Fruit fly (Drosophila melanogaster) whole organism, embryonic: Measurements from ENCODE around the gene Nrx-IV.

ENCODE experiments used
- BtbVII ChIP-seq: fragments of 200-800 bp; sonication (Bioruptor generic); optimal IDR thresholded peaks from 3 replicates; lab custom pipeline; 2017; ENCODE audit warnings: missing biosample characterization, mild to moderate bottlenecking, missing genetic modification characterization
- C15 ChIP-seq: fragments of 200-800 bp; sonication (Bioruptor generic); IDR thresholded peaks from 3 replicates; pipeline ENCODE4 v1.3.6; 2022; ENCODE audit warnings: missing biosample characterization, missing genetic modification characterization
- CG10366 ChIP-seq: fragments of 200-800 bp; sonication (Bioruptor generic); IDR thresholded peaks from 2 replicates; pipeline ENCODE4 v1.3.6; 2022; ENCODE audit warnings: missing biosample characterization, missing genetic modification characterization
- CG12659 ChIP-seq: fragments of 200-800 bp; sonication (Bioruptor generic); optimal IDR thresholded peaks from 3 replicates; lab custom pipeline; 2017; ENCODE audit warnings: mild to moderate bottlenecking, missing biosample characterization, missing genetic modification reagents, missing genetic modification characterization
- CG13424 ChIP-seq: fragments of 200-800 bp; sonication (Bioruptor generic); optimal IDR thresholded peaks from 2 replicates; lab custom pipeline; 2019; ENCODE audit warnings: missing biosample characterization, mild to moderate bottlenecking, missing genetic modification characterization, moderate library complexity
- CG14050 ChIP-seq: fragments of 200-800 bp; sonication (Bioruptor generic); IDR thresholded peaks from 3 replicates; pipeline ENCODE4 v1.3.6; 2022; ENCODE audit warnings: missing biosample characterization, missing genetic modification characterization
- CG14667 ChIP-seq: fragments of 200-800 bp; sonication (Bioruptor generic); IDR thresholded peaks from 2 replicates; pipeline ENCODE4 v1.3.6; 2022; ENCODE audit warnings: missing biosample characterization, missing genetic modification characterization
- CG15269 ChIP-seq: fragments of 200-800 bp; sonication (Bioruptor generic); optimal IDR thresholded peaks from 2 replicates; lab custom pipeline; 2018; ENCODE audit warnings: missing biosample characterization, mild to moderate bottlenecking, missing genetic modification characterization, moderate library complexity
- CG1602 ChIP-seq: fragments of 200-800 bp; sonication (Bioruptor generic); optimal IDR thresholded peaks from 3 replicates; lab custom pipeline; 2016; ENCODE audit warnings: missing biosample characterization, missing genetic modification characterization
- CG18599 ChIP-seq: fragments of 200-800 bp; sonication (Bioruptor generic); optimal IDR thresholded peaks from 3 replicates; lab custom pipeline; 2017; ENCODE audit warnings: missing biosample characterization, missing genetic modification characterization, mild to moderate bottlenecking, moderate library complexity, missing genetic modification reagents
- CG2712 ChIP-seq: fragments of 200-800 bp; optimal IDR thresholded peaks from 3 replicates; lab custom pipeline; 2019; ENCODE audit warnings: missing biosample characterization, mild to moderate bottlenecking, missing genetic modification characterization, moderate library complexity
- CG31441 ChIP-seq: fragments of 200-800 bp; sonication (Bioruptor generic); IDR thresholded peaks from 2 replicates; pipeline ENCODE4 v1.3.6; 2022; ENCODE audit warnings: missing biosample characterization, missing genetic modification characterization
- CG34422 ChIP-seq: fragments of 200-800 bp; sonication (Bioruptor generic); IDR thresholded peaks from 3 replicates; pipeline ENCODE4 v1.3.6; 2022; ENCODE audit warnings: missing biosample characterization, missing genetic modification characterization
- CG4820 ChIP-seq: fragments of 200-800 bp; sonication (Bioruptor generic); optimal IDR thresholded peaks from 3 replicates; lab custom pipeline; 2016; ENCODE audit warnings: missing biosample characterization, missing genetic modification characterization
- CG7963 ChIP-seq: fragments of 200-800 bp; sonication (Bioruptor generic); IDR thresholded peaks from 3 replicates; pipeline ENCODE4 v1.3.6; 2022; ENCODE audit warnings: missing biosample characterization, missing genetic modification characterization; ENCODE audit not compliant: partially characterized antibody
- CG8359 ChIP-seq: fragments of 200-800 bp; sonication (Bioruptor generic); optimal IDR thresholded peaks from 2 replicates; lab custom pipeline; 2017; ENCODE audit warnings: missing biosample characterization, mild to moderate bottlenecking, missing genetic modification characterization, borderline replicate concordance
- CG8944 ChIP-seq: fragments of 200-800 bp; sonication (Bioruptor generic); optimal IDR thresholded peaks from 3 replicates; lab custom pipeline; 2016; ENCODE audit warnings: missing biosample characterization, missing genetic modification characterization
- CG9876 ChIP-seq: fragments of 200-800 bp; sonication (Bioruptor generic); optimal IDR thresholded peaks from 2 replicates; lab custom pipeline; 2016; ENCODE audit warnings: missing biosample characterization, missing genetic modification characterization
- D ChIP-seq, 2 experiments: fragments of 200-800 bp in 1 of 2; fragments of >200 bp in 1 of 2; sonication (Bioruptor generic) in 1 of 2; optimal IDR thresholded peaks; 2 replicates in 1 of 2; 3 replicates in 1 of 2; lab custom pipeline; 2017; ENCODE audit warnings: mild to moderate bottlenecking in 1 of 2, missing biosample characterization in 1 of 2, missing genetic modification characterization in 1 of 2, missing genetic modification reagents in 1 of 2
- Dip2 ChIP-seq: fragments of 200-800 bp; sonication (Bioruptor generic); IDR thresholded peaks from 2 replicates; pipeline ENCODE4 v1.3.6; 2022; ENCODE audit warnings: missing biosample characterization, missing genetic modification characterization
- Dip3 ChIP-seq: fragments of 200-800 bp; sonication (Bioruptor generic); optimal IDR thresholded peaks from 3 replicates; lab custom pipeline; 2016; ENCODE audit warnings: missing biosample characterization, missing genetic modification characterization
- Doc3 ChIP-seq: fragments of 200-800 bp; sonication (Bioruptor generic); IDR thresholded peaks from 3 replicates; pipeline ENCODE4 v1.3.6; 2022; ENCODE audit warnings: missing biosample characterization, missing genetic modification characterization; ENCODE audit not compliant: partially characterized antibody
- Dp ChIP-seq: fragments of 200-800 bp; sonication (Bioruptor generic); optimal IDR thresholded peaks from 2 replicates; lab custom pipeline; 2018; ENCODE audit warnings: missing biosample characterization, mild to moderate bottlenecking, missing genetic modification characterization, moderate library complexity
- Drgx ChIP-seq: fragments of 200-800 bp; sonication (Bioruptor generic); IDR thresholded peaks from 2 replicates; pipeline ENCODE4 v1.3.6; 2022; ENCODE audit warnings: missing biosample characterization, missing genetic modification characterization
- Gug ChIP-seq: fragments of 200-800 bp; sonication (Bioruptor generic); IDR thresholded peaks from 4 replicates; pipeline ENCODE4 v1.3.6; 2022; ENCODE audit warnings: missing biosample characterization, missing genetic modification characterization
- Hr51 ChIP-seq, 2 experiments: fragments of 200-800 bp; sonication (Bioruptor generic); optimal IDR thresholded peaks; 2 replicates in 1 of 2; 3 replicates in 1 of 2; lab custom pipeline; 2016 to 2018; ENCODE audit warnings: missing biosample characterization in 2 of 2, missing genetic modification characterization in 2 of 2, mild to moderate bottlenecking in 1 of 2, moderate library complexity in 1 of 2
- Hsf ChIP-seq: fragments of 200-800 bp; sonication (Bioruptor generic); optimal IDR thresholded peaks from 3 replicates; lab custom pipeline; 2016; ENCODE audit warnings: missing biosample characterization, missing genetic modification characterization
- NfI ChIP-seq: fragments of 200-800 bp; sonication (Bioruptor generic); optimal IDR thresholded peaks from 3 replicates; lab custom pipeline; 2018; ENCODE audit warnings: missing biosample characterization, mild to moderate bottlenecking, missing genetic modification characterization, moderate library complexity
- Taf1 ChIP-seq: fragments of 200-800 bp; sonication (Bioruptor generic); IDR thresholded peaks from 2 replicates; pipeline ENCODE4 v1.3.6; 2022; ENCODE audit warnings: missing biosample characterization, missing genetic modification characterization
- Xrp1 ChIP-seq: fragments of 200-800 bp; sonication (Bioruptor generic); IDR thresholded peaks from 2 replicates; pipeline ENCODE4 v1.3.6; 2022; ENCODE audit warnings: missing biosample characterization, missing genetic modification characterization
- abd-A ChIP-seq: fragments of 200-800 bp; sonication (Bioruptor generic); optimal IDR thresholded peaks from 3 replicates; lab custom pipeline; 2019; ENCODE audit warnings: missing biosample characterization, mild to moderate bottlenecking, missing genetic modification characterization, moderate library complexity
- al ChIP-seq: fragments of 200-800 bp; sonication (Bioruptor generic); IDR thresholded peaks from 2 replicates; pipeline ENCODE4 v1.3.6; 2022; ENCODE audit warnings: missing biosample characterization, missing genetic modification characterization
- az2 ChIP-seq: fragments of 200-800 bp; sonication (Bioruptor generic); optimal IDR thresholded peaks from 3 replicates; lab custom pipeline; 2016; ENCODE audit warnings: missing biosample characterization, missing genetic modification characterization
- br ChIP-seq: fragments of >200 bp; optimal IDR thresholded peaks from 2 replicates; lab custom pipeline; 2017
- cad ChIP-seq: fragments of >200 bp; optimal IDR thresholded peaks from 2 replicates; lab custom pipeline; 2017; ENCODE audit warnings: missing biosample characterization, missing genetic modification characterization
- corto ChIP-seq: fragments of 200-800 bp; sonication (Bioruptor generic); optimal IDR thresholded peaks from 2 replicates; lab custom pipeline; 2016; ENCODE audit warnings: missing biosample characterization, mild to moderate bottlenecking, missing genetic modification characterization, moderate library complexity
- dmrt99B ChIP-seq: fragments of 200-800 bp; sonication (Bioruptor generic); optimal IDR thresholded peaks from 2 replicates; lab custom pipeline; 2018; ENCODE audit warnings: missing biosample characterization, mild to moderate bottlenecking, missing genetic modification characterization, moderate library complexity
- gem ChIP-seq: fragments of 200-800 bp; sonication (Bioruptor generic); optimal IDR thresholded peaks from 2 replicates; lab custom pipeline; 2019; ENCODE audit warnings: missing biosample characterization, mild to moderate bottlenecking, missing genetic modification characterization, moderate library complexity
- grau ChIP-seq: fragments of 200-800 bp; optimal IDR thresholded peaks from 3 replicates; lab custom pipeline; 2019; ENCODE audit warnings: missing biosample characterization, mild to moderate bottlenecking, missing genetic modification characterization, moderate library complexity
- gsb-n ChIP-seq: fragments of 200-800 bp; sonication (Bioruptor generic); optimal IDR thresholded peaks from 3 replicates; lab custom pipeline; 2018; ENCODE audit warnings: missing biosample characterization, mild to moderate bottlenecking, missing genetic modification characterization
- hbn ChIP-seq: fragments of 200-800 bp; sonication (Bioruptor generic); IDR thresholded peaks from 2 replicates; pipeline ENCODE4 v1.3.6; 2022; ENCODE audit warnings: missing biosample characterization, missing genetic modification characterization; ENCODE audit not compliant: partially characterized antibody
- knrl ChIP-seq: fragments of 200-800 bp; sonication (Bioruptor generic); IDR thresholded peaks from 3 replicates; pipeline ENCODE4 v1.3.6; 2022; ENCODE audit warnings: missing biosample characterization, missing genetic modification characterization; ENCODE audit not compliant: partially characterized antibody
- nmo ChIP-seq: fragments of 200-800 bp; sonication (Bioruptor generic); optimal IDR thresholded peaks from 2 replicates; lab custom pipeline; 2018; ENCODE audit warnings: missing biosample characterization, mild to moderate bottlenecking, missing genetic modification characterization, moderate library complexity
- nom ChIP-seq: fragments of 200-800 bp; sonication (Bioruptor generic); optimal IDR thresholded peaks from 2 replicates; lab custom pipeline; 2017; ENCODE audit warnings: missing biosample characterization, missing genetic modification characterization, mild to moderate bottlenecking, moderate library complexity, missing genetic modification reagents
- onecut ChIP-seq: fragments of 200-800 bp; sonication (Bioruptor generic); IDR thresholded peaks from 2 replicates; pipeline ENCODE4 v1.3.6; 2022; ENCODE audit warnings: missing biosample characterization, missing genetic modification characterization
- peb ChIP-seq: fragments of 200-800 bp; sonication (Bioruptor generic); IDR thresholded peaks from 2 replicates; pipeline ENCODE4 v1.3.6; 2022; ENCODE audit warnings: missing biosample characterization, missing genetic modification characterization
- seq ChIP-seq: fragments of 200-800 bp; sonication (Bioruptor generic); IDR thresholded peaks from 2 replicates; pipeline ENCODE4 v1.3.6; 2022; ENCODE audit warnings: missing biosample characterization, missing genetic modification characterization
- vvl ChIP-seq: fragments of 200-800 bp; sonication (Bioruptor generic); IDR thresholded peaks from 2 replicates; pipeline ENCODE4 v1.3.6; 2022; ENCODE audit warnings: missing biosample characterization, missing genetic modification characterization

The Nrx-IV gene

dm6 chr3L:12131918-12132317 is 14.4 kb upstream of the Nrx-IV start, which contains the start of gene DEF8 (continued):
- TF ChIP-seq CG1602 (GFP tag; lab: Kevin White, UChicago) = peak; percentile 84
- peak; percentile 81 for TF ChIP-seq Drgx
- TF ChIP-seq seq (GFP tag; lab: Robert Waterston, UW) = peak; percentile 69
- peak; percentile 60 for TF ChIP-seq CG8359 (GFP tag; lab: Kevin White, UChicago)
- peak; percentile 90 for TF ChIP-seq grau
- TF ChIP-seq Dip2 (GFP tag; lab: Robert Waterston, UW) = no peak
- no peak for TF ChIP-seq cad (GFP tag; lab: Kevin White, UChicago)
- TF ChIP-seq gsb-n (tag; lab: Kevin White, UChicago) = peak; percentile 85
- peak; percentile 79 for TF ChIP-seq az2 (GFP tag; lab: Kevin White, UChicago)

DNA sequence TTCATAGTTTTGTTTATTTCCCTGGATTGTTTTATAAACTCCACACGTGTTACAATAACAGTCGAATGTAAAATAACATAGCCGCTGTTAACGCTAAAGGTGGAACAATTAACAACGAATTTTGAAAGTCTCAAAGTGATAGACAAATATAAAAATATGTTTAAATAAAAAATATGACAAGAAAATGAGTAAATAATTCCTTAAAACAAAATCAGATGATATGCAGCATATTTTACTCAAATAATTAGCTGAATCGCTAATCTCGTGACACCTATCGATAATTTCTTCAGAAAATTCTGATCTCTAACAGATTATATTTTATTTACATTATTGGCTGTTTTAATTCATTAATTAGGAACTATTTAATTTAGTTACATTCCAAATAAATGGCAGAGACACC is 9.7 kb upstream of the Nrx-IV start, which contains the start of the genes CG5645 and Atg12:
CG5645 (minus strand) TSS at position 77 of the 400 bp plus-strand sequence.
Atg12 (plus strand) TSS at position 338 of the 400 bp plus-strand sequence.
- TF ChIP-seq D (optimal IDR thresholded peaks at IDR 0.05; lab: Kevin White, UChicago) (no peak), D (GFP tag; optimal IDR thresholded peaks at IDR 0.05; lab: Kevin White, UChicago) (peak; percentile 20), Hsf (peak; percentile 4), knrl (GFP tag; lab: Robert Waterston, UW) (peak; percentile 84), al (GFP tag; lab: Robert Waterston, UW) (peak; percentile 63), peb (GFP tag; lab: Robert Waterston, UW) (no peak), Dp (GFP tag; lab: Kevin White, UChicago) (peak; percentile 2), CG13424 (peak; percentile 74), CG10366 (GFP tag; lab: Robert Waterston, UW) (peak; percentile 11; the same call in 1 of the 2 replicates), nom (GFP tag; lab: Kevin White, UChicago) (peak; percentile 21), dmrt99B (tag; lab: Kevin White, UChicago) (peak; percentile 51), Doc3 (peak; percentile 88), br (lab: Kevin White, UChicago) (no peak), CG34422 (GFP tag; lab: Robert Waterston, UW) (peak; percentile 56; the same call in 2 of the 3 replicates), onecut (no peak), CG18599 (GFP tag; lab: Kevin White, UChicago) (peak; percentile 70), CG14667 (peak; percentile 40), vvl (peak; percentile 89), BtbVII (GFP tag; lab: Kevin White, UChicago) (no peak), CG7963 (GFP tag; lab: Robert Waterston, UW) (0 out of 3 replicates have a peak, but pooled peaks have one; percentile 36), C15 (GFP tag; lab: Robert Waterston, UW) (no peak), CG14050 (GFP tag; lab: Robert Waterston, UW) (peak; percentile 36; the same call in 1 of the 3 replicates), gem (tag; lab: Kevin White, UChicago) (peak; percentile 84), CG2712 (tag; lab: Kevin White, UChicago) (peak; percentile 80), CG15269 (tag; lab: Kevin White, UChicago) (peak; percentile 46), NfI (GFP tag; lab: Kevin White, UChicago) (peak; percentile 28), Hr51 (GFP tag; optimal IDR thresholded peaks at IDR 0.05; lab: Kevin White, UChicago) (peak in 1 of 2 experiments; percentile 39), corto (peak; percentile 54), abd-A (tag; lab: Kevin White, UChicago) (no peak), Dip3 (GFP tag; lab: Kevin White, UChicago) (no peak), Taf1 (GFP tag; lab: Robert Waterston, UW) (peak; percentile 11; the same call in 1 of the 2 replicates), nmo (GFP tag; lab: Kevin White, UChicago) (peak; percentile 44), Gug (0 out of 4 replicates have a peak, but pooled peaks have one; percentile 14), CG9876 (GFP tag; lab: Kevin White, UChicago) (no peak), CG31441 (GFP tag; lab: Robert Waterston, UW) (peak; percentile 66), CG12659 (peak; percentile 60), CG8359 (GFP tag; lab: Kevin White, UChicago) (no peak), hbn (peak; percentile 69), CG8944 (no peak), az2 (GFP tag; lab: Kevin White, UChicago) (peak; percentile 49), CG4820 (peak; percentile 60), Xrp1 (peak; percentile 69)
